Fruit fly (Drosophila melanogaster) S2 (cell line): ENCODE results near the gene ssp3.

Experiments
- CG8478 ChIP-seq: fragments of >200 bp; optimal IDR thresholded peaks from 2 replicates; lab custom pipeline; 2018
- CTCF ChIP-seq, 2 experiments: fragments of >200 bp; optimal IDR thresholded peaks; 2 replicates each; lab custom pipeline; 2018

dm6 chr2L:18954255-18954715, 10.5 kb upstream of the ssp3 start, which contains the start of gene CG10621:
- TF ChIP-seq CTCF (optimal IDR thresholded peaks at IDR 0.05; lab: Kevin White, UChicago), result no peak
- TF ChIP-seq CG8478 (lab: Kevin White, UChicago), result no peak
